Fruit fly (Drosophila melanogaster): ENCODE measurements around the gene RpL27A.

RpL27A gene

DNA sequence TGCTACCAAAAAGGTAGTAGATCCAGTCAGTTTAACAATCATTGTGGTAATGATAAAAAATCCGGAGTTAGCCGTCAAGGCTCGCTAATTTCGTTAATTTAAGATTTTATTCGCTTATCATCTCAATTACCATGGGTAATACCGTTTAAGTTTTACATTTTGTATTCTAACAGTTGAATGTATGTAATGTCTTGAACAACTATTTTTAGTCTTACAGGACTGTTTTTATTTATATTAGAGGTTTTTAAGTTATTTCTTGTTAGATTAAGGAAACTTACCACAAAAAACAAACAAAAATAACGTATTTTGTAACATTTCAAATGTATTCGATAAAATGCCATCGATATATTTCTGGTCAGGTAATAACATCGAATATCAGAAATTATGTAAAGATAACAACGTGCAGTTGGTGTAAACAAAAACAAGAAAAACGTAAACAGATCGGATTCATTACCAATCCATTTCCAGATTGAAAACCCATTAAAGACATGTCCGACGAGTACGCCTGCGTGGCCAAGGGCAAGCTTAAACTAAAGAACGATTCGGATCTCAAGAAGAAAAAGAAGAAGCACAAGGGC is 16.1 kb downstream of the RpL27A start, which contains the start of the genes Sfp24F and CG15432:
Sfp24F (minus strand) TSS at position 51 of the 578 bp plus-strand sequence.
CG15432 (plus strand) TSS at position 311 of the 578 bp plus-strand sequence.
- peak; percentile 9 for TF ChIP-seq bab1 (GFP tag; optimal IDR thresholded peaks at IDR 0.05)
- no peak for TF ChIP-seq CG14711 (tag; optimal IDR thresholded peaks at IDR 0.05)

DNA sequence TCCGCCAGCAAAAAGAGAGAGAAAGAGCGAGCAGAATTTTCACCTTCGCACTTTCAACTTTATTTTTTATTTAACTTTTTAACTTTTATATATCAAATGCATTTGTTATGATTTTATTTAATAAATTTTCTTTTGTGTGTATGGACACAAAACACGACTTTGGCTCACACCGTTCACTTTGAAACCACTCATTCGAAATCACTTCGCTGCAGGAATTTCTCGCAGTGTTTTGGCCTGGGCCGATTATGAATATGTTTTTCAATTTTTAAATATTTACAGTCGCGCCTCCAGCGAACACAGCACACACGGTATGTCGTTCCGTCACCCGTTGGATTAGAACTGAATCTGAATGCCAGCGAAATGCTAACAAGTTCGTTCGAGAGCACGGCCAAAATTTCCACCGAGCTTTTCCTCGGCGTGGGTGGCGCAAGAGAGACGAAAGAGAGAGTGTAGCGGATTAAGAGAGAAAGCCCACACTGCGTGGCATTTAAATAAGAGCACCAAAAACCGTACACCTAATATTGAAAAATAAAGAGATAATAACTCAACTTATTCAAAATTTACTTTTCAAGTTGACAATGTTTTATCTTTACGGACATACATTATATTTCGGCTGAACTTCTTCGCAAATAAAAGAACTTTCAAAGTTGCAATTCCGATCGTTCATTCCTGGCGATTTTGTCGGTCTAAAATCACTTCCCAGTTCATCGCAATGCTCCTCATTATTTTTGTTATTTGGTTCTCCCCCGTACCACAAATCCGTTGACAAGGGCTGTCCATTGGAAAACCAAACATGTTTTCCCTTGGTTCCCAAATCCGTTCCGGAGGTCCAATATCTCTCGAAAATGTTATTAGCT is 17.1 kb downstream of the RpL27A start, which contains the start of gene CG15431:
CG15431 (minus strand) TSS at position 402 of the 857 bp plus-strand sequence.
- TF ChIP-seq kay (GFP tag; ENCODE audit: borderline replicate concordance) (no peak), pad (GFP tag; optimal IDR thresholded peaks at IDR 0.05) (no peak), Crg-1 (GFP tag; optimal IDR thresholded peaks at IDR 0.05) (no peak), toe (GFP tag; optimal IDR thresholded peaks at IDR 0.05) (no peak), ovo (GFP tag; optimal IDR thresholded peaks at IDR 0.05) (no peak), Clk (GFP tag; optimal IDR thresholded peaks at IDR 0.05) (no peak), CG7101 (tag; optimal IDR thresholded peaks at IDR 0.05) (no peak), Mnt (GFP tag; optimal IDR thresholded peaks at IDR 0.05) (no peak), CG5204 (GFP tag; optimal IDR thresholded peaks at IDR 0.05) (no peak), cic (GFP tag; optimal IDR thresholded peaks at IDR 0.05) (no peak), cnc (optimal IDR thresholded peaks at IDR 0.05) (no peak), CG11617 (GFP tag; optimal IDR thresholded peaks at IDR 0.05) (peak; percentile 25), CG1620 (GFP tag; optimal IDR thresholded peaks at IDR 0.05) (no peak), bab1 (GFP tag; optimal IDR thresholded peaks at IDR 0.05) (no peak), CG12768 (GFP tag; optimal IDR thresholded peaks at IDR 0.05) (no peak), CG7045 (GFP tag; optimal IDR thresholded peaks at IDR 0.05) (peak; percentile 29), tj (GFP tag; optimal IDR thresholded peaks at IDR 0.05) (no peak), CG33017 (tag; optimal IDR thresholded peaks at IDR 0.05) (peak; percentile 5), CG14711 (tag; optimal IDR thresholded peaks at IDR 0.05) (no peak)

DNA sequence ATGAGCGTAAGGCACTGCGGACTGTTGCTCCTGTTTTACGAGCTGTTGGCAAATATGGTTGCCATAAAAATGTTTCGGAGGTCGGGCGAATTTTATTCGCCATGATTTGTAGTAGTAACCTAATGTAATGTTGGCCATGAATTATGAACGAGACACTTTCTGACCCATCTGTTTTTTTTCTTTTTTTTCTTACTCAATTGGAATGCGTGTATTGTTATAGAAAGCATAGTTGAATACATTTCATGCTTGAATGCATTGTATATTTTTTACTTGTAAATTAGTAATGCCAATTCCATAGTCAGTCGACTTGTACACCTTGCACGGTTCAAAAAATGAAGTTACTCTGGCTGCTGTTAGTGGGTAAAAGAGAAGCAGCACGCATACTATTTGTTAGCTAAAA is 20.7 kb downstream of the RpL27A start, which contains the start of gene CG43056:
CG43056 (plus strand) TSS at position 301 of the 400 bp plus-strand sequence.
- no peak for TF ChIP-seq Hr96 (GFP tag; optimal IDR thresholded peaks at IDR 0.05)
- no peak for TF ChIP-seq CG33017 (tag; optimal IDR thresholded peaks at IDR 0.05)
- TF ChIP-seq CG11617 (GFP tag; optimal IDR thresholded peaks at IDR 0.05): no peak
- TF ChIP-seq tj (GFP tag; optimal IDR thresholded peaks at IDR 0.05): no peak
- no peak for TF ChIP-seq CG7101 (tag; optimal IDR thresholded peaks at IDR 0.05)
- TF ChIP-seq cic (GFP tag; optimal IDR thresholded peaks at IDR 0.05): no peak
- no peak for TF ChIP-seq CG1620 (GFP tag; optimal IDR thresholded peaks at IDR 0.05)
- TF ChIP-seq CG7045 (GFP tag; optimal IDR thresholded peaks at IDR 0.05): no peak
- TF ChIP-seq CG5204 (GFP tag; optimal IDR thresholded peaks at IDR 0.05): no peak
- no peak for TF ChIP-seq kay (GFP tag; ENCODE audit: borderline replicate concordance)
- TF ChIP-seq Crg-1 (GFP tag; optimal IDR thresholded peaks at IDR 0.05): no peak
- no peak for TF ChIP-seq CG14711 (tag; optimal IDR thresholded peaks at IDR 0.05)
- TF ChIP-seq CG12768 (GFP tag; optimal IDR thresholded peaks at IDR 0.05): no peak
- TF ChIP-seq Clk (GFP tag; optimal IDR thresholded peaks at IDR 0.05): no peak
- no peak for TF ChIP-seq toe (GFP tag; optimal IDR thresholded peaks at IDR 0.05)
- no peak for TF ChIP-seq pad (GFP tag; optimal IDR thresholded peaks at IDR 0.05)
- TF ChIP-seq cnc (optimal IDR thresholded peaks at IDR 0.05): no peak
- no peak for TF ChIP-seq Mnt (GFP tag; optimal IDR thresholded peaks at IDR 0.05)

DNA sequence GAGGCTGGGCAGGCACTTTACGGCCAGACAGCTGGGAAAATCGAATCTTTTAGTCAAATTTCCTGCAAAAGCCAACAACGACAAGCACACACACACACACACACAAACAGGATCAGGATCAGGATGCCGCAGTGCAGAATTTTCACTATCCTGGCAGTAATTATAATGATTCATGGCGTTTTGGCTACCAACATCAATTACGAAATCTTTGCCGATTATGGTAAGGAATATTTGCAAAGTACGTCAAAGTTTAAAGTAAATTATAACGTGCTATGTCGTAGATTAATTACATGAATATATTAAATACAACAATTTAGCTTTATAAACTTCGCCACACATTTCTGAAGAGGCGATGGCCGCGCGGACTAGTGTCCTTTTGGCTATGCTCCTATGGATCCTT is 24.6 kb downstream of the RpL27A start, which contains the start of the genes CG34177 and CG34178:
CG34177 (plus strand) TSS at position 301 of the 400 bp plus-strand sequence.
CG34178 (plus strand) TSS at position 301 of the 400 bp plus-strand sequence.
- TF ChIP-seq CG11617 (GFP tag; optimal IDR thresholded peaks at IDR 0.05): no peak
- TF ChIP-seq CG7045 (GFP tag; optimal IDR thresholded peaks at IDR 0.05): no peak
- no peak for TF ChIP-seq CG1620 (GFP tag; optimal IDR thresholded peaks at IDR 0.05)
- no peak for TF ChIP-seq Clk (GFP tag; optimal IDR thresholded peaks at IDR 0.05)
- TF ChIP-seq CG5204 (GFP tag; optimal IDR thresholded peaks at IDR 0.05): no peak

DNA sequence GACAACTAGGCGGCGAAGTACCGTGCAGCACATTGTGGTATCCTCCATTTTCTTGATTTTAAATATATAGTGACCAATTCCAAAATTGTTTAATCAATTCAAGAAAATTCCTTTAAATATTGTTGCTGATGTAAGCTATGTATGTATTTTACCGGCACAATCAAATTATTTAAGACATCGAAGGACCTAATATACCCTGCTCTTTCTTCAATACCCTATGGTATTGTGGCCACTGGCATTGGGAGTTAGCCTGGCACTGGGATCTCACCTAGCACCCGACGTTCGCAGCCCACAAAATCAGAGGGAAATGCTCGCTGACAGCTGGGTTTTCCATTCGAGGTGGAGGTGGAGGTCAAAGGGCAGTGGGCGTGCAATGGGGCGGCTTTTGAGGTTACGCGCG is 36.0 kb downstream of the RpL27A start:
- no peak for TF ChIP-seq CG11617 (GFP tag; optimal IDR thresholded peaks at IDR 0.05)
- no peak for TF ChIP-seq CG1620 (GFP tag; optimal IDR thresholded peaks at IDR 0.05)
- no peak for TF ChIP-seq cic (GFP tag; optimal IDR thresholded peaks at IDR 0.05)
- TF ChIP-seq ovo (GFP tag; optimal IDR thresholded peaks at IDR 0.05): no peak
- TF ChIP-seq Clk (GFP tag; optimal IDR thresholded peaks at IDR 0.05): no peak
- no peak for TF ChIP-seq CG33017 (tag; optimal IDR thresholded peaks at IDR 0.05)
- TF ChIP-seq CG7045 (GFP tag; optimal IDR thresholded peaks at IDR 0.05): no peak
- TF ChIP-seq toe (GFP tag; optimal IDR thresholded peaks at IDR 0.05): no peak

DNA sequence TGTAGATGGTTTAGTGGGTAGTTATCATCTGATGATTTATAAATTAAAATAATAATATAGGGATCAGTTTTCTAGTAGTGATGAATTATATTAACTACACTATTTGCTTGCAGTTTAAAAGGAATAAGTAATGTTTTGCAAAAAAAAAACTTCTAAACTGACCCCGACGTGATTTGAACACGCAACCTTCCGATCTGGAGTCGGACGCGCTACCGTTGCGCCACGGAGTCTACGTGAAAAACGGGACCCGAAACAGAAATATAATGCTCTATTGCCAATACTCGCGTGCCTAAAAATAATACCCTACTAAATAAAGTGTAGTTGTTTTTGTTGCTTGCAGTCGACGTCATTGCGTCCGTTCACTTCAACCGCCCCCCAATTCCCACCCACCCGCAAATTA is 39.3 kb downstream of the RpL27A start:
- TF ChIP-seq kay (GFP tag; ENCODE audit: borderline replicate concordance) (no peak), tj (GFP tag; optimal IDR thresholded peaks at IDR 0.05) (no peak), cnc (optimal IDR thresholded peaks at IDR 0.05) (no peak), CG14711 (tag; optimal IDR thresholded peaks at IDR 0.05) (no peak), Clk (GFP tag; optimal IDR thresholded peaks at IDR 0.05) (no peak), CG11617 (GFP tag; optimal IDR thresholded peaks at IDR 0.05) (no peak), CG12768 (GFP tag; optimal IDR thresholded peaks at IDR 0.05) (no peak), Mnt (GFP tag; optimal IDR thresholded peaks at IDR 0.05) (no peak), toe (GFP tag; optimal IDR thresholded peaks at IDR 0.05) (no peak)
